Worm (Caenorhabditis elegans): Measurements from ENCODE around the gene alh-12.

- no peak for TF ChIP-seq nhr-12 (tag; optimal IDR thresholded peaks at IDR 0.05)
- TF ChIP-seq ama-1 (optimal IDR thresholded peaks at IDR 0.05), result no peak
- no peak for TF ChIP-seq nhr-11 (tag; optimal IDR thresholded peaks at IDR 0.05)
- TF ChIP-seq aly-2 (tag; optimal IDR thresholded peaks at IDR 0.05), result no peak
- TF ChIP-seq zag-1 (tag; optimal IDR thresholded peaks at IDR 0.05), result no peak
- no peak for TF ChIP-seq peb-1 (tag; optimal IDR thresholded peaks at IDR 0.05)
- TF ChIP-seq nhr-77 (tag; optimal IDR thresholded peaks at IDR 0.05), result no peak
- TF ChIP-seq lsy-2 (tag; optimal IDR thresholded peaks at IDR 0.05), result no peak
Observed at ce11 chrIII:7494850-7495314, 41.0 kb downstream of the alh-12 start.
